Worm (Caenorhabditis elegans): ENCODE data around the gene F54D12.9.

F54D12.9 gene

DNA sequence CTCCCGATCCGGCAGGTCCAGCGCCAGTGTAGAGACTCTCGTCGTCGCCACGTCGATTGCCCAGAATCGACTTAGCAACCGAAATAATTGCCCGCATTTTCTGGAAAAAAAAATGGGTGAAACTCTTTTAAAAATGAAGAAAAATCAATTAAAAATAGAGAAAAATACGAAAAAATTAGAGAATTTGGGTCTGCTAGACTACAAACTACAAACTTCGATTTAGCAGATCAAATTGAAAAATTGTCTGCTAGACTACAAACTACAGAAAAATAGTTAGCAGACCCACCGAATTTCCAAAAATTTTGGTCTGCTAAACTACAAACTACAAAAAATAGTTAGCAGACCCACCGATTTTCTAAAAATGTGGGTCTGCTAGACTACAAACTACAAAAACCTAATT is 6.6 kb downstream of the F54D12.9 start, which contains the start of gene rog-1:
Gene rog-1 (minus strand): TSS at position 101 of the 400 bp plus-strand sequence.
- TF ChIP-seq egl-27 (tag; optimal IDR thresholded peaks at IDR 0.05): no peak
- no peak for TF ChIP-seq ets-5 (GFP tag; IDR thresholded peaks at IDR 0.05)
- TF ChIP-seq C04F5.9 (tag; optimal IDR thresholded peaks at IDR 0.05): no peak
- TF ChIP-seq C34B4.2 (tag; optimal IDR thresholded peaks at IDR 0.05): no peak
- no peak for TF ChIP-seq zag-1 (tag; optimal IDR thresholded peaks at IDR 0.05)
- TF ChIP-seq fkh-10 (GFP tag; optimal IDR thresholded peaks at IDR 0.05): no peak
- TF ChIP-seq ceh-82 (tag; optimal IDR thresholded peaks at IDR 0.05): no peak
- TF ChIP-seq efl-1 (optimal IDR thresholded peaks at IDR 0.05): no peak
- TF ChIP-seq efl-1 (GFP tag; optimal IDR thresholded peaks at IDR 0.05 in 1 of 2): no peak
- no peak for TF ChIP-seq sox-4 (tag; optimal IDR thresholded peaks at IDR 0.05)
- TF ChIP-seq hlh-4 (tag; optimal IDR thresholded peaks at IDR 0.05): no peak
- no peak for TF ChIP-seq skn-1 (tag; optimal IDR thresholded peaks at IDR 0.05)
- TF ChIP-seq nhr-85 (tag): no peak
- no peak for TF ChIP-seq lin-15B (tag; optimal IDR thresholded peaks at IDR 0.05)
- TF ChIP-seq isw-1 (GFP tag; IDR thresholded peaks at IDR 0.05): no peak

DNA sequence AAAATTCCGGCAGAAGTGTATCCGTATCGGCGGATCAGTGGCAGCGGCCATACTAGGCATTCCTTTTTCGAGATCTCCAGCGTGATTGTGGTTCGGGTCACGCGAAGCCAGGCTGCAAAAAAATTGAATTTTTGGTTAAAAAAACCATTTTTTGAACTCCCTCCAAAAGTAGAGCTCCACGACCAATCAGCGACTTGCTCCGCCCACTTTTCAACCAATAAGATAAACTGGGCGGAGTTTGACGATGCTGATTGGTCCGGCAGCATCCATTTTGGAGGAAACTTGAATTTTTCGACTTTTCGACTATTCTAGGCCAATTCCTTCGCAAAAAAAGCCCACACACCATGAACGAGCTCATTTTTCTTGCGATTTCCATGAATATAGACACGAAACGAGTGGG is 7.0 kb downstream of the F54D12.9 start:
- TF ChIP-seq ces-1 (GFP tag; optimal IDR thresholded peaks at IDR 0.05): no peak
- peak; percentile 14 for TF ChIP-seq nhr-85 (tag)

DNA sequence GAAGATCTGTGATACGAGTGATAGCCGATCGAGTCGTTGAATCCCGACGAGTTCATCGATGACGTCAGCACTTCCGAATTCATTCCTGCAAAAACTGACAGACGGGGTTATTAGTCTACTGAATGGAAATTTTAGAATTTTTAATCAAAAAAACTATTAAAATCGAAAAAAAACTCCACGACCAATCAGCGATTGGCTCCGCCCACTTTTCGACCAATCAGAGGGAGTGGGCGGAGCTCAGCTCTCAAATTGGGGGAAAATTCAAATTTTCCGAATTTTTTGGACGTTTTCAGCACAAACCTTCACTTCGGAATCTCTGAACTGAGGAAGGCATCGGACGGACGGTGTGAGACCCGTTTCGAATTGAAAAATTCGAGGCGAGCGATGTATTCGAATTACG is 8.6 kb downstream of the F54D12.9 start:
- TF ChIP-seq nhr-20 (tag; optimal IDR thresholded peaks at IDR 0.05): no peak
- no peak for TF ChIP-seq nhr-77 (tag; optimal IDR thresholded peaks at IDR 0.05)
- no peak for TF ChIP-seq efl-1 (optimal IDR thresholded peaks at IDR 0.05)
- peak in 1 of 2 experiments; percentile 18 for TF ChIP-seq efl-1 (GFP tag; optimal IDR thresholded peaks at IDR 0.05 in 1 of 2)

DNA sequence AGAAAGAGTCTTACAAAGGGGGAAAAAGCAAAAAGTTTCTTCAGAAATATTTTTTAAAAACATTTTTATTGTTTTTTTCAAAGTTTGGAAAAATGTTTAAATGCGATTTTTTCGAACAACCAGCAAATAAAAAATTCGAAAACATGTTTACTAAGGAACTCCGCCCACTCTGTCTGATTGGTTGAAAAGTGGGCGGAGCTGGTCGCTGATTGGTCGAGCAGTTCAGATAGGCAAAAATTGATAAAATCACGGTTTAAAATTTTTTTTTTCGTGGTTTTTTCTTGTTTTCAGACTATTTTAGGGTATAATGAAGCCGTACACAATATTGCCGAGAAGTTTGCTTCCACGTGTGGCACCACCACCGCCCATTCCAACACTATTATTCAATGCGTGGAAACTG is 9.4 kb downstream of the F54D12.9 start:
- TF ChIP-seq pax-3 (tag; optimal IDR thresholded peaks at IDR 0.05): no peak
- no peak for TF ChIP-seq mef-2 (tag; optimal IDR thresholded peaks at IDR 0.05)
- TF ChIP-seq dpl-1 (GFP tag; optimal IDR thresholded peaks at IDR 0.05): no peak
- TF ChIP-seq elt-2 (tag; optimal IDR thresholded peaks at IDR 0.05): no peak
- peak; percentile 52 for TF ChIP-seq nhr-85 (tag)

DNA sequence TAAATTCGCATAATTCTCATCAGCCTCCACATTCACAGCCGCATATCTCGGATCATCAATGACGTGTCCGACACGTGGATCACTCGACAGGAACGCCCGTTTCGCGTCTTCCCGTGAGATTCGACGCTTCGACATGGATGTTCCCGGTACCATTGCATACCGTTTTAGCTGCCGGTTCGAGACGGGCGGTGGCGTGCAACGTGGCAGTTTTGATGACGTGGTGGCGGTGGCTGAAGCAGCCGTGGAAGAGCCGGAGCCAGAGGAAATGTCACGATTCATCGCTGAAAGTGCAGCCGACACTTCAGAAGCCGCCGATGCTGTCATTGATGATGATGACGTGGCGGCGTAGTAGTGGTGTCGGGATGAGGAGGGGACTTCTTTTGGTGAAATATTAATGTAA is 10.0 kb downstream of the F54D12.9 start:
- TF ChIP-seq xbp-1 (tag; optimal IDR thresholded peaks at IDR 0.05) (no peak), mdl-1 (tag; optimal IDR thresholded peaks at IDR 0.05) (no peak), C16A3.4 (tag; optimal IDR thresholded peaks at IDR 0.05) (no peak), ztf-11 (tag; optimal IDR thresholded peaks at IDR 0.05) (peak in 1 of 2 experiments; percentile 0), fkh-4 (tag; optimal IDR thresholded peaks at IDR 0.05; ENCODE audit: borderline replicate concordance) (no peak), lin-13 (GFP tag; optimal IDR thresholded peaks at IDR 0.05) (no peak), ama-1 (optimal IDR thresholded peaks at IDR 0.05) (no peak)

DNA sequence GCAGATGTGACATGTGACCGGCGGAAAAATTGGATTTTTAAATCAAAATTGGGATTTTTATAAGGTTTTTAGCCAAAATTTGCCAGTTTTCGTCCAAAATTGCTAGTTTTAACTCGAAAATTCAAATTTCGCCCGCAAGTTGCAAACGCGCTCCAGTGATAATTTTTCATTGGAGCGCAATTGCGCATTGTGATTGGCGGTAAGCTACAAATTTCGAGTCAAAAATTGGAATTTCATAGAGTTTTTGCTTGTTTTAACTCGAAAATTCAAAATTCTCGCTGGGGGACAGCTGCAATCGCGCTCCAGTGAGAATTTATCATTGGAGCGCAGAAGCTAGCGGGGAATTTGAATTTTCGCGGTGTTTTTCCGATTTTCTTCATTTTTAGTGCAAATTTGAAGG is 12.2 kb downstream of the F54D12.9 start:
- no peak for TF ChIP-seq tlp-1 (tag; optimal IDR thresholded peaks at IDR 0.05)
- no peak for TF ChIP-seq irx-1 (tag; optimal IDR thresholded peaks at IDR 0.05)
- TF ChIP-seq lin-15B (tag; optimal IDR thresholded peaks at IDR 0.05): no peak
- TF ChIP-seq unc-62 (GFP tag; optimal IDR thresholded peaks at IDR 0.05): no peak
- no peak for TF ChIP-seq nhr-47 (tag; optimal IDR thresholded peaks at IDR 0.05)
- no peak for TF ChIP-seq hpl-2 (GFP tag; optimal IDR thresholded peaks at IDR 0.05)
- no peak for TF ChIP-seq snu-23 (GFP tag; optimal IDR thresholded peaks at IDR 0.05)
- no peak for TF ChIP-seq lsy-2 (tag; optimal IDR thresholded peaks at IDR 0.05)
- TF ChIP-seq ztf-4 (tag; optimal IDR thresholded peaks at IDR 0.05): no peak
- TF ChIP-seq mef-2 (tag; optimal IDR thresholded peaks at IDR 0.05): no peak
- TF ChIP-seq pqm-1 (tag; optimal IDR thresholded peaks at IDR 0.05): no peak
- TF ChIP-seq skn-1 (tag; optimal IDR thresholded peaks at IDR 0.05): no peak
- no peak for TF ChIP-seq mep-1 (tag; optimal IDR thresholded peaks at IDR 0.05)

Data from whole organism, L1 larva.